Worm (Caenorhabditis elegans): ENCODE measurements around the gene nhr-92.
A peak's percentile ranks its signal among the peaks of the same experiment; 100 is the strongest.

nhr-92 gene

DNA sequence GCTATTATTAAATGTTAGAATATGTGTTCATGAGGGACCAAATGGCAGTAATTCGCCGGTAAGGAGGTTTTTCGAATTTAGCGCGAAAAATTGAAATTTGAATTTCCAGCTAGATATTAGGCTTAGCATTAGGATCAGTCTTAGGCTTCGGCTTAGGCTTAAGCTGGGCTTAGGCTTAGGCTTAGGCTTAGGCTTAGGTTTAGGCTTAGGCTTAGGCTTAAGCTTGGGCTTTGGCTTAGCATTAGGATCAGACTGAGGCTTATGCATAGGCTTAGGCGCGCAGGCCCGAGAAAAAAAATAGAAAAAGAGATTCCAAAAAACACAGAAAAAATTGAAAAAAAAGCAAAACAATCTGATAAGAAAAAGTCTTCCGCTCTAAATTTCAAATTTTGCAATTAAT lies 8.4 kb downstream of the nhr-92 start:
- TF ChIP-seq hlh-13 (GFP tag; optimal IDR thresholded peaks at IDR 0.05) (no peak), dve-1 (tag; optimal IDR thresholded peaks at IDR 0.05) (peak; percentile 74)

DNA sequence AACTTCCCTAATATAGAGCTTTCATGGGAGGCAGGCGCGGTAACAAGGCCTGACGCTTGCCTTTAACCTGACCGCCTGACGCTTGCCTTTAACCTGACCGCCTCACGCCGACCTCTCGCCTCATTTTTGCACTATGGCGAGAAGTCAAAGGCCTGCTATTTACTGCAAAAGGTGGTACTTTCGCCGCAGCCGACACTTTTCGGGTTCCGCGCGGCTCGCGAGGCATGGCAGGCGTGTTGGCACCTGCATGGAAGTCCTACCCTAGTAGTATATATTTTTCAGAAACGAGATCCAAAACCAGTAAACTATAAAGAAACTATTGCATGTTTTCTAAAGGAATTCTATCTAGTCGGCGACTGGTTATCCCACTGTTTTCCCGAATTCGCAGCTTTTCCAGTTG lies 8.8 kb downstream of the nhr-92 start:
- no peak for TF ChIP-seq ttx-3 (tag; optimal IDR thresholded peaks at IDR 0.05)
- no peak for TF ChIP-seq C38D4.7 (GFP tag; optimal IDR thresholded peaks at IDR 0.05)
- TF ChIP-seq ceh-2 (tag; optimal IDR thresholded peaks at IDR 0.05) = no peak
- no peak for TF ChIP-seq hlh-8 (tag; optimal IDR thresholded peaks at IDR 0.05)
- TF ChIP-seq lim-6 (tag; optimal IDR thresholded peaks at IDR 0.05) = no peak
- no peak for TF ChIP-seq pha-2 (tag; optimal IDR thresholded peaks at IDR 0.05)
- no peak for TF ChIP-seq pat-9 (tag; optimal IDR thresholded peaks at IDR 0.05)
- no peak for TF ChIP-seq unc-55 (GFP tag; optimal IDR thresholded peaks at IDR 0.05)
- TF ChIP-seq odd-2 (tag; optimal IDR thresholded peaks at IDR 0.05) = no peak

DNA sequence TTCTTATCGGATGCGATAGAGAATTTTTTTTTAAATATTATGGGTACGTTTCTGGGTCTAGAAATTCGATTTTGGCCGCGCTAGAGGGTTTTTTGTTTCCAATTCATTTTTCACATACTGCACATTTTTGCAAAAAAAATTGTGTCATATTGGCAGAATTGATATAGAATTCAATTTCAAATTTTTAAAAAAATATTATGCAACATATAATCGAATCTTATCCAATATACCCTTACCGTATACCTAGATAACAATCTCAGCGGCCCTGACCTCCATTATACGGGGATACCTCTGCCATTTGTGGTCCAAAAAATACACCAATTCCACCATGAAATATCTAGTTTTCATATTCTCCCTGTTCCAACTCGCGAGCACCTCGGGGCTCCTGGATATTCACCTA lies 11.8 kb downstream of the nhr-92 start, which contains the start of gene cpg-24:
cpg-24 (plus strand) TSS at position 301 of the 400 bp plus-strand sequence.
- TF ChIP-seq ttx-3 (tag; optimal IDR thresholded peaks at IDR 0.05) (no peak), F13H6.1 (tag; optimal IDR thresholded peaks at IDR 0.05) (no peak), che-1 (tag; optimal IDR thresholded peaks at IDR 0.05) (no peak), nhr-232 (tag; optimal IDR thresholded peaks at IDR 0.05) (no peak), ets-4 (tag; optimal IDR thresholded peaks at IDR 0.05) (no peak), tbx-2 (tag; optimal IDR thresholded peaks at IDR 0.05) (no peak), ceh-14 (tag; optimal IDR thresholded peaks at IDR 0.05) (no peak), dmd-4 (tag; optimal IDR thresholded peaks at IDR 0.05; ENCODE audit: borderline replicate concordance) (no peak), hlh-15 (tag; optimal IDR thresholded peaks at IDR 0.05) (no peak), ceh-6 (GFP tag; optimal IDR thresholded peaks at IDR 0.05) (no peak), hlh-13 (GFP tag; optimal IDR thresholded peaks at IDR 0.05) (no peak), ref-2 (tag; optimal IDR thresholded peaks at IDR 0.05) (no peak), pax-1 (tag; optimal IDR thresholded peaks at IDR 0.05) (no peak), elt-2 (tag; optimal IDR thresholded peaks at IDR 0.05) (no peak)

DNA sequence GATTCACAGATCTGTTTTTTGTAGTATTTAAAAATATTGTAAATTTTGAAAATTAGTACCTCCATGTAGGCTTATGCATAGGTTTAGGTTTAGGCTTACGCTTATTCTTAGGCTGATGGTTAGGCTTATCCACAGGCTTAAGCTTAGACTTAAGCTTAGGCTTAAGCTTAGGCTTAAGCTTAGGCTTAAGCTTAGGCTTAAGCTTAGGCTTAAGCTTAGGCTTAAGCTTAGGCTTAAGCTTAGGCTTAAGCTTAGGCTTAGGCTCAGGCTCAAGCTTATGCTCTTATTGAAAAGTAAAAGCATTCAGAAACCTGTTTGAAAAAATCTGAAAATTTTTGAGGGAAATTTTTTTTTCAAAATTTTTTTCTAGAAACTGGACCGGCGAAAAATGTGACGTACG lies 12.7 kb downstream of the nhr-92 start:
- TF ChIP-seq dve-1 (tag; optimal IDR thresholded peaks at IDR 0.05) (peak; percentile 99), hlh-15 (tag; optimal IDR thresholded peaks at IDR 0.05) (no peak)

DNA sequence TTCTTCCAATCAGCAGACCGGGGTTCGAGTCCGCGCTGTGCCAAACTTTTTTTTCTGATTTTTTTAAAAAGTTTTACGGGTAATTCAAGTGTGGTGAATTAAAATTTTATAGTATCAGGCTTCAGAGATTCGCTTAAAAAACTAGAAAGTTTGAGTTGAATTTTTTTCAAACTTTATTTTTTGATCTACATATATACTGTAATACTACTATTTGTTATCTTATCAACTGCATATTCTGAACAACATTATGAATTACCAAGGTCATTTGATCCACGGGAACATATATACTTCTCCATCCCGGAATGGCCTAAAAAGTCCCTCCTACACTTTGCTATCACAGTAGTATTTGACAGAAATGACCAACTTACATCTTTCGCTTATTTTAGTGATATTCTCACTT lies 13.6 kb downstream of the nhr-92 start, which contains the start of gene Y41D4B.6:
Y41D4B.6 (plus strand) TSS at position 301 of the 400 bp plus-strand sequence.
- TF ChIP-seq unc-86 (tag; optimal IDR thresholded peaks at IDR 0.05) = no peak
- TF ChIP-seq ref-2 (tag; optimal IDR thresholded peaks at IDR 0.05) = no peak
- TF ChIP-seq npax-4 (tag; optimal IDR thresholded peaks at IDR 0.05) = no peak
- TF ChIP-seq T23F11.4 (GFP tag; optimal IDR thresholded peaks at IDR 0.05) = no peak
- no peak for TF ChIP-seq odd-2 (tag; optimal IDR thresholded peaks at IDR 0.05)
- no peak for TF ChIP-seq nfya-1 (tag; optimal IDR thresholded peaks at IDR 0.05)
- no peak for TF ChIP-seq hlh-13 (GFP tag; optimal IDR thresholded peaks at IDR 0.05)
- TF ChIP-seq pag-3 (tag; optimal IDR thresholded peaks at IDR 0.05; ENCODE audit: borderline replicate concordance) = no peak

DNA sequence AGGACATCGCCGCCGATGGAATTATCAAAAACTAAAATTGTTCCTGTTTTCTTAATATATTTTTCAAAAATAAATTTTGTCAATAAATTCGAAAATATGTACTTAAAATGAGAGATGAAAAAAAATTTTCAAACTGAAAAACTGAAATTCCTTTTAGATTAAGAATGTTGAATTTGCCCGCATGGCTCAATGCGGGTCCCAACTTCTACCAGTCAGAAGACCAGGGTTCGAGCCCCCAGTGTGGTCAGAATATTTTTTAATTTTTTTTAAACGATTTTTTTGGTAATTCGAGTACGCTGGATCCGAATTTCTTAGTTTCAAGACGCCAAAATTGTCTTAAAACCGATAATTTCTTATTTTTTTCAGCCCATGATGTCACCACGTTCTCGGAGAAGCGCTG lies 17.4 kb downstream of the nhr-92 start:
- no peak for TF ChIP-seq C08G9.2 (tag; optimal IDR thresholded peaks at IDR 0.05)
- no peak for TF ChIP-seq odd-2 (tag; optimal IDR thresholded peaks at IDR 0.05)
- TF ChIP-seq ceh-19 (GFP tag; optimal IDR thresholded peaks at IDR 0.05) = no peak
- TF ChIP-seq eyg-1 (tag; optimal IDR thresholded peaks at IDR 0.05) = no peak
- TF ChIP-seq C38D4.7 (GFP tag; optimal IDR thresholded peaks at IDR 0.05) = no peak
- TF ChIP-seq ceh-31 (tag; optimal IDR thresholded peaks at IDR 0.05) = no peak
- no peak for TF ChIP-seq T23F11.4 (GFP tag; optimal IDR thresholded peaks at IDR 0.05)
- TF ChIP-seq ceh-34 (tag; optimal IDR thresholded peaks at IDR 0.05) = no peak
- no peak for TF ChIP-seq ama-1 (optimal IDR thresholded peaks at IDR 0.05)
